Worm (Caenorhabditis elegans): ENCODE results near the gene cht-6.

cht-6 gene

DNA sequence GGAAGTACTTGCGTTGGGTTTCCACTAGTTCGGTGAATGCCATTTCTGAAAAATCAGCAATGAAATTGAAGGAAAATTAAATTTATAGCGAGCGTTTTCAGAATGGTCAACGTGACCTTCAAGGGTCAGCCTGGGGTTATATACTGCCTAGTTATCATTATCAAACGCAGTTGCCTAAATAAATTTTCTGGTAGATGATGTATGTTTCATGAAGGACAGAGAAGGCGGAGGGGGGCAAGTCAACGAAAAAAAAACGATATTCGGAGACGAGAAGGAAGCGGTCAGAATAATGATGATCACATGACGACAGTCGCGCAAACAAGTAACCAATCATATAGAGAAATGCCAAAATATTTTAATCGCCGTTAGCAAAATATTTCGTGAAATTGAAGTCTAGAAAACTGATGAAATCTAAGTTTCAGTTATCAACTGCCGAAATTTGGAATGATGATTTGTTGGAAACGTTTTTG lies 15.1 kb downstream of the cht-6 start, which contains the start of gene alh-4:
Gene alh-4 (minus strand): TSS at position 51 of the 470 bp plus-strand sequence.
- TF ChIP-seq blmp-1 (tag; optimal IDR thresholded peaks at IDR 0.05; ENCODE audit: insufficient read depth), result peak; percentile 3
- TF ChIP-seq nhr-77 (tag; optimal IDR thresholded peaks at IDR 0.05), result no peak
- TF ChIP-seq zag-1 (tag; optimal IDR thresholded peaks at IDR 0.05), result no peak
- peak; percentile 66 for TF ChIP-seq nhr-25 (tag; optimal IDR thresholded peaks at IDR 0.05)
- TF ChIP-seq sma-9 (GFP tag; optimal IDR thresholded peaks at IDR 0.05), result peak; percentile 21
- no peak for TF ChIP-seq sma-9 (tag; optimal IDR thresholded peaks at IDR 0.05)
- peak; percentile 16 for TF ChIP-seq nhr-129 (tag; optimal IDR thresholded peaks at IDR 0.05)
- TF ChIP-seq nhr-21 (tag; optimal IDR thresholded peaks at IDR 0.05), result peak; percentile 6
- TF ChIP-seq sma-3 (GFP tag; optimal IDR thresholded peaks at IDR 0.05), result peak; percentile 61
- TF ChIP-seq gmeb-1 (tag; optimal IDR thresholded peaks at IDR 0.05), result peak; percentile 19
- TF ChIP-seq alr-1 (tag; optimal IDR thresholded peaks at IDR 0.05), result no peak

DNA sequence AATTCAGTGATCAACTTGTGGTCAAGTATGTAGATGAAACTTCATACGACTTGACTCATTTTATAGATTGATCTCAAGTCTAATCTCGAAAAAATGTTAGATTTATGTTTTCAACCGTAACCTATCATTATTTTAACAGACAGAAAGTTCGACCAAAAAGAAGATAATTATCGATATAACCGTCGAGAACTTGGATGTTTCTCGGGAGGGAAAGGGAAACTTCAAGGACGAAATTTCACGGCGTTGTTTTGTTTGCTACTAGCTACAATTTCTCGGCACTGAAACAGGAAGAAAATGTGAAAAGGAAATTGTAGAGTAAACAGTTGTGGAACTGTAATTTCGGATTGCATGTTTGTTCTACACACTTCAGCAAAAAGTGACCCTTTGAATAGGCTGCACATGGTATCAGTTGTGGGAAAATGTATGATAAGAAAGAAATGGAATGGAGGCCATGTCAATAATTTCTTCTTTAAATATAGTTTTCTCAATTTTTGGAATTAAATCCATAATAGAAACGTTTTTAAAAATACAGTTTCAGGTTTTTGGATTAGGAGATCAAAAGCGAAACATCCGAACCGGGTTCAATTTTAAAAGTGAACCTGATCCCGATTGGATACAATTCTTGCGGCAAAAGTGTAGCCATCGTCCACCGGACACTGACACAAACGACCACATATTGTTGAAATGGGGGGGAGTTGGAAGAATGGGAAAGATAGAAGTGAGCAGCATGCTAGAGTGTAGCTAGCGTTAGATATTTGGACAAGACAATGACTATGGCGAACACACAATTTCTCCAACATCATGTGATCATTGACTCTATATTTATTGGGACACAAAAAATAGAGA lies 16.0 kb downstream of the cht-6 start:
- TF ChIP-seq sma-3 (GFP tag; optimal IDR thresholded peaks at IDR 0.05) (peak; percentile 49), crh-2 (tag; optimal IDR thresholded peaks at IDR 0.05) (peak; percentile 21), blmp-1 (tag; optimal IDR thresholded peaks at IDR 0.05; ENCODE audit: insufficient read depth) (peak; percentile 3), unc-55 (GFP tag; optimal IDR thresholded peaks at IDR 0.05) (no peak), ceh-82 (tag; optimal IDR thresholded peaks at IDR 0.05) (no peak), nhr-129 (tag; optimal IDR thresholded peaks at IDR 0.05) (peak; percentile 18), F13H6.1 (tag; optimal IDR thresholded peaks at IDR 0.05) (no peak), sma-9 (GFP tag; optimal IDR thresholded peaks at IDR 0.05) (peak; percentile 26), sma-9 (tag; optimal IDR thresholded peaks at IDR 0.05) (no peak)

DNA sequence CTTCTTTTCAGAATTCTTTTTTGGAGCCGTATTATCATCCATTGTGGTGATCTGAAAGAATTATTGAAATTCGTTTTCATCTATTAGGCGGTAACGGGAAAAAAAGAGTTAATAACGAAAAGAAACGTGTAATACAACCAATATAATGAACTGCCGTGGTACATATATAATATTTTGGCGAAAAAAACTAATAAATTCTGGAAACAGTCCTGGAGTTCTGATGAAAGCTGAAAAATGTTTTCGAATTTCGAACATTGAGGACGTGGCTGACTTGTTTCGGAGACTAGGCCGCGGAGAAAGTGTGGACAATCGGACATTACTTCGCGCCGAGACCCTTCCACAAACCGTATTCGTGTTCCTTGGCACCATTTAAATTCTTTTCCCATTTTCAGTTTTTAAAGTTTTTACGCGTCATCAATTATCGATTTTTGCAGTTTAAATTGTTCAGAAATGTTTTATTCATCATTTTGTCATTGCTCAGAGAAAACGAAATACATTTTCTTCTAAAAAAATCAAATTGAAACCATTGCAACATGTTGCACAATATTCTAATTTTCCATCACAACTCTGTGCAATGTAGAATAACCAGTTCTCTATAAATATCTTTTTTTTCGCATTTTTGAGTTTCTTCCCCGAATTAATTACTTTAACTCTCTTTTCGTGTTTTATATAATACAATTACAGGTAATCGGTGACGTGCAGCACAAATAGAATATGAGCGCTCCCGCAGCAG lies 18.8 kb downstream of the cht-6 start, which contains the start of the genes gad-1 and erfa-1:
Gene gad-1 (minus strand): TSS at position 51 of the 733 bp plus-strand sequence.
Gene erfa-1 (plus strand): TSS at position 683 of the 733 bp plus-strand sequence.
- TF ChIP-seq sma-3 (GFP tag; optimal IDR thresholded peaks at IDR 0.05), result peak; percentile 26
- TF ChIP-seq nhr-23 (tag; optimal IDR thresholded peaks at IDR 0.05), result no peak
- peak; percentile 24 for TF ChIP-seq lin-13 (GFP tag; optimal IDR thresholded peaks at IDR 0.05)
- TF ChIP-seq snpc-4 (tag; optimal IDR thresholded peaks at IDR 0.05), result no peak
- no peak for TF ChIP-seq R02D3.7 (tag; optimal IDR thresholded peaks at IDR 0.05)
- TF ChIP-seq unc-55 (GFP tag; optimal IDR thresholded peaks at IDR 0.05), result peak; percentile 84
- no peak for TF ChIP-seq alr-1 (tag; optimal IDR thresholded peaks at IDR 0.05)
- TF ChIP-seq nhr-21 (tag; optimal IDR thresholded peaks at IDR 0.05), result peak; percentile 46
- TF ChIP-seq dmd-4 (tag; optimal IDR thresholded peaks at IDR 0.05), result no peak
- TF ChIP-seq C34F6.9 (tag; optimal IDR thresholded peaks at IDR 0.05), result peak; percentile 60
- TF ChIP-seq ztf-11 (tag; optimal IDR thresholded peaks at IDR 0.05), result no peak
- TF ChIP-seq ceh-82 (tag; optimal IDR thresholded peaks at IDR 0.05), result no peak
- peak; percentile 16 for TF ChIP-seq lin-11 (tag; optimal IDR thresholded peaks at IDR 0.05)
- no peak for TF ChIP-seq peb-1 (tag; optimal IDR thresholded peaks at IDR 0.05)
- peak; percentile 60 for TF ChIP-seq sma-9 (GFP tag; optimal IDR thresholded peaks at IDR 0.05)
- TF ChIP-seq sma-9 (tag; optimal IDR thresholded peaks at IDR 0.05), result no peak
- TF ChIP-seq mab-5 (tag; optimal IDR thresholded peaks at IDR 0.05), result no peak
- TF ChIP-seq elt-3 (tag; optimal IDR thresholded peaks at IDR 0.05), result no peak
- peak; percentile 65 for TF ChIP-seq crh-2 (tag; optimal IDR thresholded peaks at IDR 0.05)
- no peak for TF ChIP-seq fos-1 (tag; optimal IDR thresholded peaks at IDR 0.05)
- TF ChIP-seq gmeb-1 (tag; optimal IDR thresholded peaks at IDR 0.05), result no peak
- TF ChIP-seq F13H6.1 (tag; optimal IDR thresholded peaks at IDR 0.05), result peak; percentile 2
- no peak for TF ChIP-seq blmp-1 (tag; optimal IDR thresholded peaks at IDR 0.05; ENCODE audit: insufficient read depth)
- TF ChIP-seq sem-4 (tag; optimal IDR thresholded peaks at IDR 0.05), result no peak
- TF ChIP-seq ztf-4 (tag; optimal IDR thresholded peaks at IDR 0.05), result no peak
- TF ChIP-seq mbf-1 (tag; optimal IDR thresholded peaks at IDR 0.05), result no peak
- TF ChIP-seq ZK546.5 (tag; optimal IDR thresholded peaks at IDR 0.05), result no peak
- peak; percentile 38 for TF ChIP-seq nhr-25 (tag; optimal IDR thresholded peaks at IDR 0.05)
- no peak for TF ChIP-seq nhr-11 (tag; optimal IDR thresholded peaks at IDR 0.05)
- no peak for TF ChIP-seq egl-27 (tag; optimal IDR thresholded peaks at IDR 0.05)
- TF ChIP-seq mdl-1 (tag; optimal IDR thresholded peaks at IDR 0.05), result no peak
- no peak for TF ChIP-seq nhr-6 (tag; optimal IDR thresholded peaks at IDR 0.05)
- TF ChIP-seq nhr-129 (tag; optimal IDR thresholded peaks at IDR 0.05), result peak; percentile 71
- peak; percentile 24 to 91 for TF ChIP-seq lsy-2 (tag; optimal IDR thresholded peaks at IDR 0.05)
